Worm (Caenorhabditis elegans): ENCODE measurements around the gene F56A8.8.

DNA sequence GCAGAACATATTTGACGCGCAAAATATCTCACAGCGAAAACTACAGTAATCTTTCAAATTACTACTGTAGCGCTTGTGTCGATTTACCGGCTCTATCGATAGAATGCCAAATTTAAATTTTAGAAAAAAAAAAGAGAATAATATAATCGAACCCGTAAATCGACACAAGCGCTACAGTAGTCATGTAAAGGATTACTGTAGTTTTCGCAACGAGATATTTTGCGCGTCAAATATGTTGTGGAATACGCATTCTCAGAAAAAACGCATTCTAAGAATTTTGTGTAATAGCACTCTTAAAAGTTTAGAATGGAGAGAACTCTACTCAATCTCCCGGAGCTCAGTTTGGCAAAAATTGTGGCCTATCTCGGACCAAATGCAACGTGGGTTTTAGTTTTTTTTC is 20.0 kb upstream of the F56A8.8 start, which contains the start of gene F56A8.5:
- no peak for TF ChIP-seq W03F9.2 (tag; optimal IDR thresholded peaks at IDR 0.05)
- no peak for TF ChIP-seq him-1 (tag; optimal IDR thresholded peaks at IDR 0.05)

Data from whole organism, L4/young adult.